Worm (Caenorhabditis elegans) whole organism, late embryonic: ENCODE data around the gene ttr-42.
A peak's percentile ranks its signal among the peaks of the same experiment; 100 is the strongest.

Source experiments
- C08G9.2 ChIP-seq: sonication (generic microtip); optimal IDR thresholded peaks from 2 replicates; lab custom pipeline; 2016; ENCODE audit warnings: mild to moderate bottlenecking, missing genetic modification characterization, moderate library complexity, missing compliant biosample characterization
- C38D4.7 ChIP-seq: fragments of 200-800 bp; sonication (Bioruptor generic); optimal IDR thresholded peaks from 2 replicates; lab custom pipeline; 2018; ENCODE audit warnings: mild to moderate bottlenecking, missing genetic modification characterization, moderate library complexity, missing compliant biosample characterization
- K02D7.2 ChIP-seq: sonication (generic microtip); optimal IDR thresholded peaks from 2 replicates; lab custom pipeline; 2017; ENCODE audit warnings: mild to moderate bottlenecking, missing genetic modification characterization, missing compliant biosample characterization
- Y22D7AL.16 ChIP-seq: sonication (generic microtip); optimal IDR thresholded peaks from 2 replicates; lab custom pipeline; 2016; ENCODE audit warnings: missing genetic modification characterization, missing compliant biosample characterization
- ceh-14 ChIP-seq: sonication (generic microtip); optimal IDR thresholded peaks from 2 replicates; lab custom pipeline; 2016; ENCODE audit warnings: missing genotype, missing genetic modification characterization, missing compliant biosample characterization
- ceh-18 ChIP-seq: sonication (generic microtip); optimal IDR thresholded peaks from 2 replicates; lab custom pipeline; 2016; ENCODE audit warnings: missing genetic modification characterization, missing compliant biosample characterization
- ceh-19 ChIP-seq: fragments of 200-800 bp; sonication (Bioruptor generic); optimal IDR thresholded peaks from 2 replicates; lab custom pipeline; 2018; ENCODE audit warnings: mild to moderate bottlenecking, missing genetic modification characterization, missing compliant biosample characterization
- ceh-2 ChIP-seq: sonication (generic microtip); optimal IDR thresholded peaks from 2 replicates; lab custom pipeline; 2016; ENCODE audit warnings: missing genotype, missing genetic modification characterization, missing compliant biosample characterization
- ceh-31 ChIP-seq: sonication (generic microtip); optimal IDR thresholded peaks from 2 replicates; lab custom pipeline; 2016; ENCODE audit warnings: missing genetic modification characterization, missing compliant biosample characterization
- ceh-34 ChIP-seq: sonication (generic microtip); optimal IDR thresholded peaks from 2 replicates; lab custom pipeline; 2016; ENCODE audit warnings: mild to moderate bottlenecking, missing genetic modification characterization, missing compliant biosample characterization
- ceh-45 ChIP-seq: fragments of 200-800 bp; sonication (Bioruptor generic); IDR thresholded peaks from 2 replicates; pipeline ENCODE4 v1.3.6; 2022; ENCODE audit warnings: missing genetic modification reagents, missing genetic modification characterization, missing compliant biosample characterization
- ceh-48 ChIP-seq: sonication (generic microtip); optimal IDR thresholded peaks from 2 replicates; lab custom pipeline; 2016; ENCODE audit warnings: missing genetic modification characterization, inconsistent platforms, missing compliant biosample characterization
- ceh-6 ChIP-seq: fragments of 200-800 bp; sonication (Bioruptor generic); optimal IDR thresholded peaks from 2 replicates; lab custom pipeline; 2018; ENCODE audit warnings: mild to moderate bottlenecking, missing genetic modification characterization, missing compliant biosample characterization
- che-1 ChIP-seq: sonication (generic microtip); optimal IDR thresholded peaks from 2 replicates; lab custom pipeline; 2016; ENCODE audit warnings: mild to moderate bottlenecking, missing genetic modification characterization, missing compliant biosample characterization
- dmd-4 ChIP-seq: sonication (generic microtip); optimal IDR thresholded peaks from 2 replicates; lab custom pipeline; 2016; ENCODE audit warnings: borderline replicate concordance, missing genetic modification characterization, missing compliant biosample characterization
- dve-1 ChIP-seq: sonication (generic microtip); optimal IDR thresholded peaks from 2 replicates; lab custom pipeline; 2017; ENCODE audit warnings: antibody characterized with exemption, mild to moderate bottlenecking, missing genetic modification characterization, missing compliant biosample characterization
- elt-2 ChIP-seq: sonication (generic microtip); optimal IDR thresholded peaks from 2 replicates; lab custom pipeline; 2016; ENCODE audit warnings: missing genetic modification reagents, missing genetic modification characterization, missing compliant biosample characterization
- fax-1 ChIP-seq: sonication (generic microtip); optimal IDR thresholded peaks from 2 replicates; lab custom pipeline; 2016; ENCODE audit warnings: missing genotype, missing genetic modification characterization, missing compliant biosample characterization
- hlh-13 ChIP-seq: fragments of 200-800 bp; sonication (Bioruptor generic); optimal IDR thresholded peaks from 2 replicates; lab custom pipeline; 2018; ENCODE audit warnings: mild to moderate bottlenecking, missing genetic modification characterization, missing compliant biosample characterization
- hlh-15 ChIP-seq: sonication (generic microtip); optimal IDR thresholded peaks from 2 replicates; lab custom pipeline; 2016; ENCODE audit warnings: missing genetic modification characterization, missing compliant biosample characterization
- hlh-30 ChIP-seq: sonication (generic microtip); optimal IDR thresholded peaks from 2 replicates; lab custom pipeline; 2017; ENCODE audit warnings: antibody characterized with exemption, missing genetic modification characterization, missing compliant biosample characterization; ENCODE audit not compliant: insufficient read depth
- hlh-6 ChIP-seq: sonication (generic microtip); optimal IDR thresholded peaks from 2 replicates; lab custom pipeline; 2016; ENCODE audit warnings: missing genotype, missing genetic modification characterization, missing compliant biosample characterization
- lim-6 ChIP-seq: sonication (generic microtip); optimal IDR thresholded peaks from 2 replicates; lab custom pipeline; 2016; ENCODE audit warnings: missing genetic modification characterization, missing compliant biosample characterization
- lin-11 ChIP-seq: fragments of 200-800 bp; sonication (Bioruptor generic); optimal IDR thresholded peaks from 2 replicates; lab custom pipeline; 2018; ENCODE audit warnings: mild to moderate bottlenecking, missing genetic modification characterization, missing compliant biosample characterization
- nhr-11 ChIP-seq: fragments of 150-350 bp; optimal IDR thresholded peaks from 2 replicates; lab custom pipeline; 2014; ENCODE audit warnings: missing biosample characterization, missing genetic modification characterization
- nhr-232 ChIP-seq: sonication (generic microtip); optimal IDR thresholded peaks from 2 replicates; lab custom pipeline; 2016; ENCODE audit warnings: missing genetic modification characterization, missing compliant biosample characterization
- odd-2 ChIP-seq: sonication (generic microtip); optimal IDR thresholded peaks from 2 replicates; lab custom pipeline; 2017; ENCODE audit warnings: antibody characterized with exemption, mild to moderate bottlenecking, missing genetic modification characterization, missing compliant biosample characterization
- pax-1 ChIP-seq: fragments of 150-350 bp; optimal IDR thresholded peaks from 2 replicates; lab custom pipeline; 2014; ENCODE audit warnings: missing biosample characterization, missing genetic modification characterization
- pha-2 ChIP-seq: sonication (generic microtip); optimal IDR thresholded peaks from 2 replicates; lab custom pipeline; 2017; ENCODE audit warnings: mild to moderate bottlenecking, missing genetic modification characterization, missing compliant biosample characterization
- pha-4 ChIP-seq: fragments of 150-350 bp; optimal IDR thresholded peaks from 2 replicates; lab custom pipeline; 2018; ENCODE audit warnings: missing biosample characterization, missing genetic modification reagents, missing genetic modification characterization
- pros-1 ChIP-seq: fragments of 150-350 bp; optimal IDR thresholded peaks from 2 replicates; lab custom pipeline; 2014; ENCODE audit warnings: missing biosample characterization, missing genetic modification reagents, missing genetic modification characterization
- ref-2 ChIP-seq: sonication (generic microtip); optimal IDR thresholded peaks from 2 replicates; lab custom pipeline; 2016; ENCODE audit warnings: missing genetic modification characterization, missing compliant biosample characterization
- sdc-2 ChIP-seq: sonication (generic microtip); optimal IDR thresholded peaks from 2 replicates; lab custom pipeline; 2016; ENCODE audit warnings: missing genotype, missing genetic modification characterization, missing compliant biosample characterization
- sox-2 ChIP-seq: fragments of 200-800 bp; sonication (Bioruptor generic); IDR thresholded peaks from 2 replicates; pipeline ENCODE4 v1.3.6; 2022; ENCODE audit warnings: missing genetic modification reagents, missing genetic modification characterization, missing compliant biosample characterization
- sox-4 ChIP-seq: sonication (generic microtip); optimal IDR thresholded peaks from 2 replicates; lab custom pipeline; 2017; ENCODE audit warnings: mild to moderate bottlenecking, missing genetic modification characterization, inconsistent platforms, missing compliant biosample characterization
- syd-9 ChIP-seq: sonication (generic microtip); optimal IDR thresholded peaks from 2 replicates; lab custom pipeline; 2016; ENCODE audit warnings: mild to moderate bottlenecking, missing genetic modification characterization, moderate library complexity, missing compliant biosample characterization
- tbx-7 ChIP-seq: sonication (generic microtip); optimal IDR thresholded peaks from 2 replicates; lab custom pipeline; 2016; ENCODE audit warnings: missing genotype, missing genetic modification characterization, missing compliant biosample characterization
- ttx-3 ChIP-seq: sonication (generic microtip); optimal IDR thresholded peaks from 2 replicates; lab custom pipeline; 2016; ENCODE audit warnings: missing genetic modification reagents, missing genetic modification characterization, missing compliant biosample characterization
- unc-3 ChIP-seq, 2 experiments: fragments of 200-800 bp in 1 of 2; sonication (Bioruptor generic) in 1 of 2; sonication (generic microtip) in 1 of 2; conservative IDR thresholded peaks in 1 of 2; optimal IDR thresholded peaks in 1 of 2; 2 replicates each; pipeline versions ENCODE4 v1.3.6 to Lab custom; 2016 to 2022; ENCODE audit warnings: missing compliant biosample characterization in 2 of 2, missing genetic modification characterization in 2 of 2, missing genetic modification reagents in 1 of 2
- unc-55 ChIP-seq: sonication (generic microtip); optimal IDR thresholded peaks from 2 replicates; lab custom pipeline; 2017; ENCODE audit warnings: missing biosample characterization, missing genetic modification reagents, missing genetic modification characterization
- zip-5 ChIP-seq: sonication (generic microtip); optimal IDR thresholded peaks from 2 replicates; lab custom pipeline; 2016; ENCODE audit warnings: missing genetic modification characterization, missing compliant biosample characterization
- ztf-16 ChIP-seq: sonication (generic microtip); optimal IDR thresholded peaks from 2 replicates; lab custom pipeline; 2017; ENCODE audit warnings: missing genetic modification characterization, missing compliant biosample characterization

Gene ttr-42

ce11 chrX:2593703-2594102, 16.2 kb downstream of the ttr-42 start, which contains the start of the genes nhr-40 and T03G6.7:
TSS of gene nhr-40 (plus strand) at chrX:2594003.
TSS of gene T03G6.7 (plus strand) at chrX:2594039.
- TF ChIP-seq ceh-45 (GFP tag; lab: Robert Waterston, UW) (no peak), unc-3 (GFP tag; conservative IDR thresholded peaks at IDR 0.05; lab: Robert Waterston, UW) (no peak), unc-3 (tag; optimal IDR thresholded peaks at IDR 0.05; lab: Kevin White, UChicago) (no peak), hlh-30 (tag; lab: Kevin White, UChicago) (no peak), C08G9.2 (tag; lab: Kevin White, UChicago) (no peak), syd-9 (tag; lab: Kevin White, UChicago) (no peak), ceh-6 (GFP tag; lab: Kevin White, UChicago) (no peak), hlh-15 (tag; lab: Kevin White, UChicago) (no peak), fax-1 (no peak), zip-5 (tag; lab: Kevin White, UChicago) (no peak), ceh-48 (tag; lab: Kevin White, UChicago) (no peak), elt-2 (tag; lab: Kevin White, UChicago) (no peak)

ce11 chrX:2595027-2595756, 17.6 kb downstream of the ttr-42 start:
- no peak for TF ChIP-seq pros-1 (tag; lab: Kevin White, UChicago)
- no peak for TF ChIP-seq pha-2 (tag; lab: Kevin White, UChicago)
- no peak for TF ChIP-seq sox-2 (GFP tag; lab: Robert Waterston, UW)
- no peak for TF ChIP-seq ref-2
- TF ChIP-seq unc-55 (GFP tag; lab: Kevin White, UChicago): peak; percentile 35
- TF ChIP-seq ztf-16 (tag; lab: Kevin White, UChicago): no peak
- TF ChIP-seq hlh-30 (tag; lab: Kevin White, UChicago): no peak
- TF ChIP-seq sox-4 (tag; lab: Kevin White, UChicago): no peak
- TF ChIP-seq hlh-6: no peak
- peak; percentile 39 for TF ChIP-seq ceh-18 (tag; lab: Kevin White, UChicago)
- TF ChIP-seq ceh-19 (GFP tag; lab: Kevin White, UChicago): no peak

- TF ChIP-seq lin-11 (no peak), nhr-11 (tag; lab: Kevin White, UChicago) (no peak), pha-4 (no peak), C38D4.7 (no peak), hlh-13 (GFP tag; lab: Kevin White, UChicago) (no peak), nhr-232 (no peak), ceh-34 (tag; lab: Kevin White, UChicago) (no peak)
These were observed 18.2 kb downstream of the ttr-42 start for ce11 chrX:2595757-2596059.

ce11 chrX:2596605-2597004, 19.1 kb downstream of the ttr-42 start:
- TF ChIP-seq odd-2 (tag; lab: Kevin White, UChicago) (no peak), ceh-2 (tag; lab: Kevin White, UChicago) (no peak), C08G9.2 (tag; lab: Kevin White, UChicago) (no peak), dve-1 (tag; lab: Kevin White, UChicago) (no peak), pros-1 (tag; lab: Kevin White, UChicago) (no peak)

ce11 chrX:2598833-2599279, 21.3 kb downstream of the ttr-42 start:
- no peak for TF ChIP-seq tbx-7
- no peak for TF ChIP-seq lim-6 (tag; lab: Kevin White, UChicago)
- peak; percentile 74 for TF ChIP-seq ceh-14 (tag; lab: Kevin White, UChicago)
- TF ChIP-seq C38D4.7: peak; percentile 14
- no peak for TF ChIP-seq dmd-4 (tag; lab: Kevin White, UChicago)
- TF ChIP-seq ceh-48 (tag; lab: Kevin White, UChicago): no peak
- TF ChIP-seq fax-1: peak; percentile 16
- TF ChIP-seq syd-9 (tag; lab: Kevin White, UChicago): peak; percentile 54
- TF ChIP-seq ceh-19 (GFP tag; lab: Kevin White, UChicago): no peak
- TF ChIP-seq ceh-6 (GFP tag; lab: Kevin White, UChicago): no peak
- no peak for TF ChIP-seq pax-1
- peak; percentile 78 for TF ChIP-seq ceh-31 (tag; lab: Kevin White, UChicago)
- TF ChIP-seq ttx-3 (tag; lab: Kevin White, UChicago): no peak
- no peak for TF ChIP-seq dve-1 (tag; lab: Kevin White, UChicago)
- no peak for TF ChIP-seq Y22D7AL.16 (tag; lab: Kevin White, UChicago)
- peak; percentile 24 for TF ChIP-seq unc-55 (GFP tag; lab: Kevin White, UChicago)
- no peak for TF ChIP-seq K02D7.2 (tag; lab: Kevin White, UChicago)
- TF ChIP-seq ceh-34 (tag; lab: Kevin White, UChicago): peak; percentile 53
- no peak for TF ChIP-seq che-1 (tag; lab: Kevin White, UChicago)
- peak; percentile 93 for TF ChIP-seq ceh-18 (tag; lab: Kevin White, UChicago)
- no peak for TF ChIP-seq lin-11
- peak; percentile 2 for TF ChIP-seq sdc-2 (tag; lab: Kevin White, UChicago)
